Worm (Caenorhabditis elegans): Measurements from ENCODE around the gene T24H10.1.

- no peak for TF ChIP-seq dsc-1 (tag; optimal IDR thresholded peaks at IDR 0.05)
- TF ChIP-seq nhr-71 (tag; optimal IDR thresholded peaks at IDR 0.05), result peak; percentile 58
- no peak for TF ChIP-seq dpl-1 (GFP tag; optimal IDR thresholded peaks at IDR 0.05)
- no peak for TF ChIP-seq unc-62 (GFP tag; optimal IDR thresholded peaks at IDR 0.05)
- no peak for TF ChIP-seq ceh-8 (GFP tag; optimal IDR thresholded peaks at IDR 0.05)
- no peak for TF ChIP-seq nhr-90 (tag; optimal IDR thresholded peaks at IDR 0.05; ENCODE audit: poor library complexity)
- no peak for TF ChIP-seq nhr-12 (tag; optimal IDR thresholded peaks at IDR 0.05)
- no peak for TF ChIP-seq pax-3 (tag; optimal IDR thresholded peaks at IDR 0.05)
Observed at ce11 chrII:9144366-9144765, 45.2 kb downstream of the T24H10.1 start.

Measured in whole organism, L1 larva.